Worm (Caenorhabditis elegans) whole organism, L3 larva: ENCODE measurements around the gene F46G10.2.
A peak's percentile ranks its signal among the peaks of the same experiment; 100 is the strongest.

Experiments used
- ama-1 ChIP-seq: fragments of 150-350 bp; optimal IDR thresholded peaks from 2 replicates; lab custom pipeline; 2018
- ceh-28 ChIP-seq: fragments of 150-350 bp; optimal IDR thresholded peaks from 2 replicates; lab custom pipeline; 2014; ENCODE audit warnings: missing biosample characterization, missing genetic modification reagents, missing genetic modification characterization
- ceh-82 ChIP-seq: fragments of 150-350 bp; optimal IDR thresholded peaks from 2 replicates; lab custom pipeline; 2014; ENCODE audit warnings: missing biosample characterization, missing genetic modification characterization
- egl-5 ChIP-seq: fragments of 150-350 bp; optimal IDR thresholded peaks from 2 replicates; lab custom pipeline; 2017; ENCODE audit warnings: missing biosample characterization, missing genetic modification reagents, missing genetic modification characterization, inconsistent platforms
- elt-1 ChIP-seq: fragments of 150-350 bp; optimal IDR thresholded peaks from 2 replicates; lab custom pipeline; 2014; ENCODE audit warnings: missing biosample characterization, missing genetic modification characterization
- elt-2 ChIP-seq: sonication (generic microtip); optimal IDR thresholded peaks from 2 replicates; lab custom pipeline; 2016; ENCODE audit warnings: missing genetic modification reagents, mild to moderate bottlenecking, missing genetic modification characterization, missing compliant biosample characterization
- elt-3 ChIP-seq, 3 experiments: fragments of 150-350 bp in 1 of 3; sonication (generic microtip) in 2 of 3; optimal IDR thresholded peaks; 2 replicates in 2 of 3; 4 replicates in 1 of 3; lab custom pipeline; 2014 to 2017; ENCODE audit warnings: missing biosample characterization in 3 of 3, missing genetic modification characterization in 3 of 3
- eor-1 ChIP-seq, 2 experiments: fragments of 150-350 bp; optimal IDR thresholded peaks; 2 replicates each; lab custom pipeline; 2014 to 2018; ENCODE audit warnings: missing biosample characterization in 2 of 2, missing genetic modification characterization in 2 of 2
- fkh-10 ChIP-seq: sonication (generic microtip); optimal IDR thresholded peaks from 2 replicates; lab custom pipeline; 2017; ENCODE audit warnings: missing biosample characterization, missing genetic modification reagents, missing genetic modification characterization
- fos-1 ChIP-seq: fragments of 150-350 bp; optimal IDR thresholded peaks from 2 replicates; lab custom pipeline; 2014; ENCODE audit warnings: missing biosample characterization, missing genetic modification characterization
- hmg-11 ChIP-seq: sonication (generic microtip); optimal IDR thresholded peaks from 2 replicates; lab custom pipeline; 2016; ENCODE audit warnings: missing genetic modification characterization, missing compliant biosample characterization
- jun-1 ChIP-seq: fragments of 150-350 bp; optimal IDR thresholded peaks from 2 replicates; lab custom pipeline; 2014; ENCODE audit warnings: missing biosample characterization, missing genetic modification reagents, missing genetic modification characterization
- lin-15B ChIP-seq: fragments of 150-350 bp; optimal IDR thresholded peaks from 2 replicates; lab custom pipeline; 2014; ENCODE audit warnings: missing biosample characterization, missing genetic modification characterization
- lsy-12 ChIP-seq: sonication (generic microtip); optimal IDR thresholded peaks from 2 replicates; lab custom pipeline; 2016; ENCODE audit warnings: mild to moderate bottlenecking, missing genetic modification characterization, missing compliant biosample characterization
- mdl-1 ChIP-seq: fragments of 150-350 bp; optimal IDR thresholded peaks from 2 replicates; lab custom pipeline; 2014; ENCODE audit warnings: missing biosample characterization, missing genetic modification characterization
- mml-1 ChIP-seq: fragments of 150-350 bp; sonication (generic microtip); optimal IDR thresholded peaks from 3 replicates; lab custom pipeline; 2014; ENCODE audit warnings: missing biosample characterization, missing genetic modification characterization
- nfya-1 ChIP-seq: sonication (generic microtip); optimal IDR thresholded peaks from 2 replicates; lab custom pipeline; 2017; ENCODE audit warnings: missing genetic modification characterization, mild to moderate bottlenecking, missing compliant biosample characterization, antibody characterized with exemption, moderate library complexity; ENCODE audit not compliant: insufficient read depth
- nhr-11 ChIP-seq: fragments of 150-350 bp; optimal IDR thresholded peaks from 2 replicates; lab custom pipeline; 2014; ENCODE audit warnings: missing biosample characterization, missing genetic modification characterization
- nhr-12 ChIP-seq: fragments of 150-350 bp; optimal IDR thresholded peaks from 2 replicates; lab custom pipeline; 2014; ENCODE audit warnings: missing biosample characterization, missing genetic modification characterization
- nhr-23 ChIP-seq: fragments of 150-350 bp; optimal IDR thresholded peaks from 2 replicates; lab custom pipeline; 2014; ENCODE audit warnings: missing biosample characterization, missing genetic modification reagents, missing genetic modification characterization
- nhr-25 ChIP-seq: sonication (generic microtip); optimal IDR thresholded peaks from 2 replicates; lab custom pipeline; 2017; ENCODE audit warnings: missing biosample characterization, missing genetic modification characterization
- nhr-28 ChIP-seq: fragments of 150-350 bp; optimal IDR thresholded peaks from 2 replicates; lab custom pipeline; 2014; ENCODE audit warnings: missing biosample characterization, missing genetic modification characterization
- nhr-43 ChIP-seq: sonication (generic microtip); optimal IDR thresholded peaks from 2 replicates; lab custom pipeline; 2016; ENCODE audit warnings: mild to moderate bottlenecking, missing genetic modification characterization, missing compliant biosample characterization; ENCODE audit not compliant: poor library complexity, severe bottlenecking
- nhr-67 ChIP-seq: fragments of 150-350 bp; optimal IDR thresholded peaks from 2 replicates; lab custom pipeline; 2014; ENCODE audit warnings: missing biosample characterization, missing genetic modification characterization
- nhr-76 ChIP-seq: fragments of 150-350 bp; sonication (generic microtip); optimal IDR thresholded peaks from 5 replicates; lab custom pipeline; 2014; ENCODE audit warnings: missing biosample characterization, missing genetic modification characterization
- nhr-77 ChIP-seq: fragments of 150-350 bp; optimal IDR thresholded peaks from 2 replicates; lab custom pipeline; 2014; ENCODE audit warnings: missing biosample characterization, missing genetic modification characterization
- pha-4 ChIP-seq: fragments of 150-350 bp; optimal IDR thresholded peaks from 2 replicates; lab custom pipeline; 2014; ENCODE audit warnings: missing biosample characterization, missing genetic modification reagents, missing genetic modification characterization
- pqm-1 ChIP-seq: fragments of 150-350 bp; optimal IDR thresholded peaks from 2 replicates; lab custom pipeline; 2017; ENCODE audit warnings: missing biosample characterization, missing genetic modification characterization, inconsistent platforms
- skn-1 ChIP-seq: fragments of 150-350 bp; optimal IDR thresholded peaks from 2 replicates; lab custom pipeline; 2014; ENCODE audit warnings: missing biosample characterization, missing genetic modification characterization
- snpc-4 ChIP-seq: fragments of 150-350 bp; optimal IDR thresholded peaks from 2 replicates; lab custom pipeline; 2014; ENCODE audit warnings: missing biosample characterization, missing genetic modification characterization
- unc-39 ChIP-seq: sonication (generic microtip); optimal IDR thresholded peaks from 4 replicates; lab custom pipeline; 2017; ENCODE audit warnings: missing biosample characterization, missing genetic modification characterization
- unc-62 ChIP-seq: fragments of 150-350 bp; sonication (generic microtip); optimal IDR thresholded peaks from 4 replicates; lab custom pipeline; 2014; ENCODE audit warnings: missing biosample characterization, missing genetic modification reagents, missing genetic modification characterization
- zag-1 ChIP-seq: fragments of 150-350 bp; optimal IDR thresholded peaks from 2 replicates; lab custom pipeline; 2014; ENCODE audit warnings: missing biosample characterization, missing genetic modification characterization
- ztf-11 ChIP-seq: fragments of 150-350 bp; optimal IDR thresholded peaks from 2 replicates; lab custom pipeline; 2014; ENCODE audit warnings: missing biosample characterization, missing genetic modification characterization
- ztf-4 ChIP-seq: fragments of 150-350 bp; optimal IDR thresholded peaks from 2 replicates; lab custom pipeline; 2014; ENCODE audit warnings: missing biosample characterization, missing genetic modification characterization

F46G10.2 gene

ce11 chrX:13315093-13315492 lies 7.7 kb upstream of the F46G10.2 start:
- no peak for TF ChIP-seq jun-1 (tag; lab: Kevin White, UChicago)
- no peak for TF ChIP-seq pqm-1 (tag; lab: Kevin White, UChicago)
- no peak for TF ChIP-seq unc-62 (GFP tag; lab: Kevin White, UChicago)
- TF ChIP-seq nhr-77: no peak
- no peak for TF ChIP-seq fos-1
- TF ChIP-seq nhr-76: no peak
- TF ChIP-seq zag-1 (tag; lab: Kevin White, UChicago): no peak
- no peak for TF ChIP-seq unc-39 (tag; lab: Kevin White, UChicago)
- TF ChIP-seq lsy-12: no peak
- no peak for TF ChIP-seq nfya-1
- peak; percentile 8 for TF ChIP-seq nhr-43 (tag; lab: Kevin White, UChicago)
- TF ChIP-seq nhr-25 (tag; lab: Kevin White, UChicago): peak; percentile 61
- no peak for TF ChIP-seq eor-1 (tag; optimal IDR thresholded peaks at IDR 0.05; lab: Kevin White, UChicago)
- TF ChIP-seq nhr-28: no peak
- TF ChIP-seq ceh-82: no peak
- peak; percentile 37 for TF ChIP-seq nhr-23 (tag; lab: Kevin White, UChicago)
- TF ChIP-seq, all 47 proteins: peak for 3

- TF ChIP-seq pha-4 (no peak), zag-1 (tag; lab: Kevin White, UChicago) (no peak), egl-5 (tag; lab: Kevin White, UChicago) (peak; percentile 46), nhr-11 (tag; lab: Kevin White, UChicago) (no peak), nfya-1 (peak; percentile 17), ceh-82 (no peak), ztf-4 (tag; lab: Kevin White, UChicago) (no peak), lsy-12 (no peak), unc-39 (tag; lab: Kevin White, UChicago) (no peak)
Observed at ce11 chrX:13317532-13317931, 5.2 kb upstream of the F46G10.2 start.

ce11 chrX:13318316-13318715 lies 4.4 kb upstream of the F46G10.2 start:
- TF ChIP-seq fos-1 (no peak), elt-2 (peak; percentile 31), nhr-43 (tag; lab: Kevin White, UChicago) (no peak), hmg-11 (tag; lab: Kevin White, UChicago) (no peak)

- TF ChIP-seq zag-1 (tag; lab: Kevin White, UChicago) (no peak), lsy-12 (no peak), nfya-1 (peak; percentile 41), nhr-43 (tag; lab: Kevin White, UChicago) (peak; percentile 37), egl-5 (tag; lab: Kevin White, UChicago) (peak; percentile 53), pqm-1 (tag; lab: Kevin White, UChicago) (peak; percentile 26), elt-3 (tag; optimal IDR thresholded peaks at IDR 0.05; lab: Kevin White, UChicago) (peak in 1 of 3 experiments; percentile 35), ama-1 (lab: Kevin White, UChicago) (peak; percentile 59), ceh-28 (tag; lab: Kevin White, UChicago) (peak; percentile 15), skn-1 (tag; lab: Kevin White, UChicago) (no peak), fos-1 (no peak), lin-15B (tag; lab: Kevin White, UChicago) (no peak), nhr-67 (tag; lab: Kevin White, UChicago) (no peak), nhr-23 (tag; lab: Kevin White, UChicago) (peak; percentile 72), hmg-11 (tag; lab: Kevin White, UChicago) (no peak), nhr-25 (tag; lab: Kevin White, UChicago) (peak; percentile 56), mml-1 (tag; lab: Kevin White, UChicago) (no peak), unc-62 (GFP tag; lab: Kevin White, UChicago) (peak; percentile 29), elt-2 (peak; percentile 34), jun-1 (tag; lab: Kevin White, UChicago) (peak; percentile 45)
Observed at ce11 chrX:13320575-13320974, 2.2 kb upstream of the F46G10.2 start.

ce11 chrX:13323697-13324096 lies 934 bp downstream of the F46G10.2 start:
- no peak for TF ChIP-seq ztf-11 (tag; lab: Kevin White, UChicago)
- TF ChIP-seq ama-1 (lab: Kevin White, UChicago): no peak
- no peak for TF ChIP-seq nhr-77
- no peak for TF ChIP-seq zag-1 (tag; lab: Kevin White, UChicago)
- no peak for TF ChIP-seq nhr-25 (tag; lab: Kevin White, UChicago)
- TF ChIP-seq unc-39 (tag; lab: Kevin White, UChicago): no peak
- no peak for TF ChIP-seq nhr-12 (tag; lab: Kevin White, UChicago)
- no peak for TF ChIP-seq mdl-1
- no peak for TF ChIP-seq hmg-11 (tag; lab: Kevin White, UChicago)
- TF ChIP-seq fkh-10: no peak
- no peak for TF ChIP-seq ceh-82
- no peak for TF ChIP-seq snpc-4
- TF ChIP-seq nhr-11 (tag; lab: Kevin White, UChicago): no peak
- no peak for TF ChIP-seq unc-62 (GFP tag; lab: Kevin White, UChicago)
- TF ChIP-seq nfya-1: no peak
- no peak for TF ChIP-seq elt-1 (tag; lab: Kevin White, UChicago)
- no peak for TF ChIP-seq nhr-28
- TF ChIP-seq ceh-28 (tag; lab: Kevin White, UChicago): no peak
- no peak for TF ChIP-seq skn-1 (tag; lab: Kevin White, UChicago)
